Fruit fly (Drosophila melanogaster) whole organism, adult: ENCODE results near the gene Vti1a.

Experiments
- CG11617 ChIP-seq: fragments of 200-800 bp; sonication (Bioruptor generic); optimal IDR thresholded peaks from 2 replicates; lab custom pipeline; 2017; ENCODE audit warnings: mild to moderate bottlenecking, missing biosample characterization, missing genetic modification reagents, missing genetic modification characterization
- CG12768 ChIP-seq: fragments of 200-800 bp; sonication (Bioruptor generic); optimal IDR thresholded peaks from 2 replicates; lab custom pipeline; 2017; ENCODE audit warnings: missing biosample characterization, missing genetic modification characterization, mild to moderate bottlenecking, moderate library complexity, missing genetic modification reagents
- CG14711 ChIP-seq: fragments of 200-800 bp; sonication (Bioruptor generic); optimal IDR thresholded peaks from 2 replicates; lab custom pipeline; 2018; ENCODE audit warnings: missing biosample characterization, mild to moderate bottlenecking, missing genetic modification characterization, moderate library complexity
- CG1620 ChIP-seq: fragments of 200-800 bp; sonication (Bioruptor generic); optimal IDR thresholded peaks from 2 replicates; lab custom pipeline; 2016; ENCODE audit warnings: missing biosample characterization, missing genetic modification characterization
- CG33017 ChIP-seq: fragments of 200-800 bp; sonication (Bioruptor generic); optimal IDR thresholded peaks from 2 replicates; lab custom pipeline; 2018; ENCODE audit warnings: missing biosample characterization, mild to moderate bottlenecking, missing genetic modification characterization, moderate library complexity
- CG5204 ChIP-seq: fragments of 200-800 bp; sonication (Bioruptor generic); optimal IDR thresholded peaks from 2 replicates; lab custom pipeline; 2016; ENCODE audit warnings: missing biosample characterization, missing genetic modification characterization
- CG7045 ChIP-seq: fragments of 200-800 bp; sonication (Bioruptor generic); optimal IDR thresholded peaks from 2 replicates; lab custom pipeline; 2017; ENCODE audit warnings: missing biosample characterization, mild to moderate bottlenecking, missing genetic modification characterization
- CG7101 ChIP-seq: fragments of 200-800 bp; sonication (Bioruptor generic); optimal IDR thresholded peaks from 2 replicates; lab custom pipeline; 2018; ENCODE audit warnings: missing biosample characterization, mild to moderate bottlenecking, missing genetic modification characterization, moderate library complexity
- Clk ChIP-seq: fragments of 200-800 bp; sonication (Bioruptor generic); optimal IDR thresholded peaks from 2 replicates; lab custom pipeline; 2017; ENCODE audit warnings: missing biosample characterization, missing genetic modification characterization
- Crg-1 ChIP-seq: fragments of 200-800 bp; sonication (Bioruptor generic); optimal IDR thresholded peaks from 2 replicates; lab custom pipeline; 2016; ENCODE audit warnings: missing biosample characterization, missing genetic modification characterization
- Hr96 ChIP-seq: fragments of 200-800 bp; sonication (Bioruptor generic); optimal IDR thresholded peaks from 2 replicates; lab custom pipeline; 2016; ENCODE audit warnings: missing biosample characterization, missing genetic modification characterization
- Mnt ChIP-seq: fragments of 200-800 bp; sonication (Bioruptor generic); optimal IDR thresholded peaks from 2 replicates; lab custom pipeline; 2016; ENCODE audit warnings: missing biosample characterization, mild to moderate bottlenecking, missing genetic modification characterization
- bab1 ChIP-seq: fragments of 200-800 bp; sonication (Bioruptor generic); optimal IDR thresholded peaks from 3 replicates; lab custom pipeline; 2019; ENCODE audit warnings: missing biosample characterization, mild to moderate bottlenecking, missing genetic modification characterization, moderate library complexity
- cic ChIP-seq: fragments of 200-800 bp; sonication (Bioruptor generic); optimal IDR thresholded peaks from 2 replicates; lab custom pipeline; 2017; ENCODE audit warnings: missing biosample characterization, mild to moderate bottlenecking, missing genetic modification characterization, moderate library complexity
- cnc ChIP-seq, 2 experiments: fragments of >200 bp; optimal IDR thresholded peaks; 2 replicates each; lab custom pipeline; 2017
- kay ChIP-seq: fragments of 200-800 bp; sonication (Bioruptor generic); peaks from one replicate; lab custom pipeline; 2016; ENCODE audit warnings: missing biosample characterization, missing genetic modification characterization, borderline replicate concordance
- ovo ChIP-seq: fragments of 200-800 bp; sonication (Bioruptor generic); optimal IDR thresholded peaks from 2 replicates; lab custom pipeline; 2016; ENCODE audit warnings: missing biosample characterization, missing genetic modification characterization
- pad ChIP-seq: fragments of 200-800 bp; sonication (Bioruptor generic); optimal IDR thresholded peaks from 3 replicates; lab custom pipeline; 2017; ENCODE audit warnings: missing biosample characterization, missing genetic modification characterization, mild to moderate bottlenecking, moderate library complexity, missing genetic modification reagents
- tj ChIP-seq: fragments of 200-800 bp; sonication (Bioruptor generic); optimal IDR thresholded peaks from 3 replicates; lab custom pipeline; 2017; ENCODE audit warnings: missing biosample characterization, mild to moderate bottlenecking, missing genetic modification characterization, moderate library complexity
- toe ChIP-seq: fragments of 200-800 bp; sonication (Bioruptor generic); optimal IDR thresholded peaks from 2 replicates; lab custom pipeline; 2016; ENCODE audit warnings: missing biosample characterization, missing genetic modification characterization

The Vti1a gene

DNA sequence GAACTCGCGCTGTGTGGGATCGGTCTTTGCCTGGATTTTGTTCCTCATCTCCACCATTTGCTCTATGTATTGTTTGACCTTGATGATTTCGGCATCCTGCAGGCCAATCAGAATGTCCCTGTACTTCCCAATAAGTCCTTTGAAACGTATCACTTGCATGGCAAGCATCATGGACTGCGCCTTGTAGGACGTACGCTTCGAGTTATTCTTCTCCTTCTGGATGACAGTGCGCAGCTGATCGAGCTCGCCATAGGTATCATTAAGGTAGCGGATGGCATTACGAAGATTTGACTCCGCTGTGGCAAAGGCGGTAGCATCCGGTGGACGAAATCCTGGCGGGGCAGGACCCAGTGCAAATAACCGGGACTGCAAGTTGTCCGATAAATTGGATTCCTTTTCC is 17.2 kb upstream of the Vti1a start:
- TF ChIP-seq toe (GFP tag; lab: Kevin White, UChicago), result no peak
- TF ChIP-seq Clk (GFP tag; lab: Kevin White, UChicago), result no peak
- no peak for TF ChIP-seq CG33017 (tag; lab: Kevin White, UChicago)
- no peak for TF ChIP-seq Crg-1 (GFP tag; lab: Kevin White, UChicago)
- TF ChIP-seq Mnt (GFP tag; lab: Kevin White, UChicago), result no peak
- TF ChIP-seq CG5204 (GFP tag; lab: Kevin White, UChicago), result no peak
- TF ChIP-seq pad (GFP tag; lab: Kevin White, UChicago), result no peak
- TF ChIP-seq CG7101 (tag; lab: Kevin White, UChicago), result no peak
- TF ChIP-seq tj (GFP tag; lab: Kevin White, UChicago), result no peak
- no peak for TF ChIP-seq CG1620 (GFP tag; lab: Kevin White, UChicago)
- TF ChIP-seq bab1 (GFP tag; lab: Kevin White, UChicago), result no peak

DNA sequence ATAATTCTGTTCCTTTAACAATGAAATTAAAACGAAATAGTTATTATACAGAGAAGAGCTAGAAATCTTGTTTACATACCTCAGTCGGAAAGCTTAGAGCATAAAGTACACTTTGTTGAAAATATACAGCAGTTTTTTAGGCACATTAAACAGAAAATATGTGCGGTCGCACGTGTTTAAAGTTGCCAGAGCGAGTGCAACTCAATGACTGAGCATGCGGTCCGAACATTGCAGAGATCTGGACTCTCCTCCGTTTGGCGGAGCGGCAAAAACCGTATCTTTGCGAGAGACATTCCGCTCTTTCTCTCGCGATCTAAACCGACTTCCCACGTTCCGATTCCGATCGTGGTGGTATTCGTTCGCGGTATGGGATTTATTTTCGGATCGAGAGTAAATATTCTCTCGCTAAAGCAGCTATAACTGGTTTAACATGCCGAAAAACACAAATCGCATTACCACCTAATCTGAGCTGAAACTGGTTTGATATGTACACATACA is 15.3 kb upstream of the Vti1a start, which contains the start of gene CG13895:
TSS of gene CG13895 (minus strand) at position 214 of the 498 bp plus-strand sequence.
- TF ChIP-seq Clk (GFP tag; lab: Kevin White, UChicago) (no peak), Mnt (GFP tag; lab: Kevin White, UChicago) (peak; percentile 46), bab1 (GFP tag; lab: Kevin White, UChicago) (peak; percentile 34), CG1620 (GFP tag; lab: Kevin White, UChicago) (no peak), kay (GFP tag; lab: Kevin White, UChicago) (no peak), CG7101 (tag; lab: Kevin White, UChicago) (no peak), Hr96 (GFP tag; lab: Kevin White, UChicago) (peak; percentile 4), CG7045 (GFP tag; lab: Kevin White, UChicago) (no peak), CG5204 (GFP tag; lab: Kevin White, UChicago) (no peak), toe (GFP tag; lab: Kevin White, UChicago) (no peak), cnc (optimal IDR thresholded peaks at IDR 0.05; lab: Kevin White, UChicago) (no peak), CG12768 (no peak), pad (GFP tag; lab: Kevin White, UChicago) (peak; percentile 37), CG33017 (tag; lab: Kevin White, UChicago) (no peak), CG11617 (GFP tag; lab: Kevin White, UChicago) (no peak), Crg-1 (GFP tag; lab: Kevin White, UChicago) (no peak), cic (no peak), tj (GFP tag; lab: Kevin White, UChicago) (no peak), CG14711 (tag; lab: Kevin White, UChicago) (no peak), ovo (GFP tag; lab: Kevin White, UChicago) (no peak)

DNA sequence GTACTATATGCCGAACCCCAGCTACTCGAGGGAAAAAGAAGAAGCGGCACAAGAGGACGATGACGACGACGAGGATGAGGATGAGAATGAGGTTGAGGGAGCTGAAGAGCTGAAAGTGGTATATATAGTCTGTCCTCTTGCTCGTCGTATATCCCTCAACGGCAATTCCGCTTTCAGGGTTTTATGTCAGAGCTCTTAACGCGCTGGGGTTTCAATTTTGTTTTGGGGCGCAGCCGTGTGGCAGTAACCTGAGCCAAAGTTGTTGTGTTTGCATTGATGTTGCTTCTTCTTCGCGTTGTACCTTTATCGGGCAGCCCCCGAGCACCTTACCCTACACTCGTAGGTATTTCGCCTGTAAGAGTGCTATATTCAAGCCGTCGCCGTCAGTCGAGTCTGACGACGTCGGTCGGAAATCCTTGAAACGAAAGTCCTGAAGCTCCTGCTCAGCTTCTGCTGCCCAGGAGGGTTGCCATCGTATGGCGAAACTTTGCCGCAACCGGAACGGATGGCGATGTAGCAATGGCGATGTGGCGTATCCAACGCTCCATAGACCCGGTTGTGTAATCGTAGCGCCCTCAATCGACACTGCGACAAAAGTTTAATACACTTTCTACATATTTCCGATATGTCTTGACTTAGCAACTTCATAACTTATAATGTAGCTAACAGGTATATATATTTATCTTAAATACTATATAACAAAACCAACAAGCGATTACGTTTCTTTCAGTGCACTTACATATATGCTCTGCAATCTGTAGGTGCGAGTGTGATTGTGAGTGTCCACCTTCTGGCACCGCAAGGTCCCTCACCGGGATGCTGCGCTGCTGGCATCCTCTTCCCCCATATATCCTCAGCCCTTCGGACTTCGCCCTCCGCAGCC is 12.2 kb upstream of the Vti1a start:
- TF ChIP-seq cnc (optimal IDR thresholded peaks at IDR 0.05; lab: Kevin White, UChicago), result no peak
- TF ChIP-seq CG14711 (tag; lab: Kevin White, UChicago), result no peak
- no peak for TF ChIP-seq Crg-1 (GFP tag; lab: Kevin White, UChicago)
- no peak for TF ChIP-seq CG1620 (GFP tag; lab: Kevin White, UChicago)
- no peak for TF ChIP-seq ovo (GFP tag; lab: Kevin White, UChicago)
- TF ChIP-seq CG12768, result no peak
- TF ChIP-seq Clk (GFP tag; lab: Kevin White, UChicago), result no peak
- TF ChIP-seq cic, result no peak
- TF ChIP-seq Mnt (GFP tag; lab: Kevin White, UChicago), result no peak
- no peak for TF ChIP-seq CG7045 (GFP tag; lab: Kevin White, UChicago)
- no peak for TF ChIP-seq CG11617 (GFP tag; lab: Kevin White, UChicago)
- TF ChIP-seq kay (GFP tag; lab: Kevin White, UChicago), result no peak
- TF ChIP-seq Hr96 (GFP tag; lab: Kevin White, UChicago), result no peak
- no peak for TF ChIP-seq bab1 (GFP tag; lab: Kevin White, UChicago)
- TF ChIP-seq toe (GFP tag; lab: Kevin White, UChicago), result no peak
- TF ChIP-seq CG7101 (tag; lab: Kevin White, UChicago), result no peak
- no peak for TF ChIP-seq pad (GFP tag; lab: Kevin White, UChicago)

DNA sequence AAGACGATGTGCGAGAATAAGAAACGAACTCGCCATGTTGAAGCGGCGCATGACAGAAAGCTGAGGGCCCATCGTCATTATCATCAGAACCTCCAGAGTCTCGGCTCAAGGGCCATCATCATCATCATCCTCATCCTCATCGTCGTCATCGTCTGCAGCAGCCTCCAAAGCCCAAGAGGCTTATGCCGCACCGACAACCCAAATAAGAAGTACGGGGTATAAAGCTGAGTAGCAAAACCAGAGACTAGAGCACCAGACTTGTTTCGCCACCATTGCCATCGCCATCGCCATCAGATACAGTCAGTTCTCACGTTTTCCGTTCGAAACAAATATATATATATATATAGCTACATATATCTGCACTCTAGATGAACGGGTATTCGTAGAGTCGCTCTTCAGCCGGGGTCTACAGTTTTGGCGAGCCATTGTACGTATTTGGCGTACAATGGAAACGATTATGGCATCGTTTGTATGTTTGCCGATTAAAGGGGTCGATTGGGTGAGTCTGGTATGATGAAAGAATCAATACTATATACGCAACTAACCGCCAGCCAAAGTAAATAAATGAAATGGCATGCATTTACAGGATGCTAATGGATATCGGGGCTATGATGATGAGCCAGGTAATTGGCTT is 10.6 kb upstream of the Vti1a start:
- TF ChIP-seq CG12768 (no peak), pad (GFP tag; lab: Kevin White, UChicago) (no peak), Mnt (GFP tag; lab: Kevin White, UChicago) (no peak), cnc (optimal IDR thresholded peaks at IDR 0.05; lab: Kevin White, UChicago) (no peak), ovo (GFP tag; lab: Kevin White, UChicago) (no peak), Crg-1 (GFP tag; lab: Kevin White, UChicago) (no peak)
